Worm (Caenorhabditis elegans) whole organism, young adult: ENCODE measurements around the gene sec-24.1.

Source experiments
- F22D6.2 ChIP-seq: sonication (generic microtip); optimal IDR thresholded peaks from 2 replicates; lab custom pipeline; 2016; ENCODE audit warnings: mild to moderate bottlenecking, missing genetic modification characterization, missing compliant biosample characterization
- Y79H2A.3 ChIP-seq: fragments of 200-800 bp; sonication (Bioruptor generic); conservative IDR thresholded peaks from 2 replicates; pipeline ENCODE4 v1.3.6; 2022; ENCODE audit warnings: missing genetic modification reagents, missing genetic modification characterization, missing compliant biosample characterization
- ama-1 ChIP-seq, 3 experiments: fragments of 150-350 bp in 1 of 3; sonication (generic microtip) in 2 of 3; optimal IDR thresholded peaks; 2 replicates each; lab custom pipeline; 2014 to 2018; ENCODE audit warnings: missing biosample characterization in 2 of 3, missing genetic modification characterization in 2 of 3, missing genetic modification reagents in 2 of 3
- efl-1 ChIP-seq: fragments of 150-350 bp; optimal IDR thresholded peaks from 2 replicates; lab custom pipeline; 2014; ENCODE audit warnings: missing biosample characterization, missing genetic modification reagents, missing genetic modification characterization
- hsf-1 ChIP-seq: fragments of 200-800 bp; sonication (Bioruptor generic); IDR thresholded peaks from 2 replicates; pipeline ENCODE4 v1.3.6; 2022; ENCODE audit warnings: missing genetic modification reagents, missing genetic modification characterization, missing compliant biosample characterization
- let-607 ChIP-seq, 2 experiments: fragments of 200-800 bp in 1 of 2; sonication (Bioruptor generic) in 1 of 2; sonication (generic microtip) in 1 of 2; optimal IDR thresholded peaks; 2 replicates each; lab custom pipeline; 2016 to 2018; ENCODE audit warnings: mild to moderate bottlenecking in 2 of 2, missing compliant biosample characterization in 2 of 2, missing genetic modification characterization in 2 of 2, moderate library complexity in 2 of 2, missing genotype in 1 of 2
- lsl-1 ChIP-seq: fragments of 200-800 bp; sonication (Bioruptor generic); optimal IDR thresholded peaks from 2 replicates; lab custom pipeline; 2018; ENCODE audit warnings: mild to moderate bottlenecking, missing genetic modification characterization, moderate library complexity, missing compliant biosample characterization
- nfya-1 ChIP-seq: sonication (generic microtip); optimal IDR thresholded peaks from 2 replicates; lab custom pipeline; 2017; ENCODE audit warnings: antibody characterized with exemption, missing compliant biosample characterization, missing genetic modification characterization, borderline replicate concordance; ENCODE audit not compliant: insufficient read depth
- nhr-120 ChIP-seq: fragments of 200-800 bp; sonication (Bioruptor generic); IDR thresholded peaks from 2 replicates; pipeline ENCODE4 v1.3.6; 2022; ENCODE audit warnings: missing genetic modification characterization, missing compliant biosample characterization
- snpc-4 ChIP-seq, 5 experiments: fragments of 150-350 bp in 1 of 5; sonication (generic microtip) in 4 of 5; optimal IDR thresholded peaks; 2 replicates each; lab custom pipeline; 2014 to 2018; ENCODE audit warnings: missing genetic modification characterization in 5 of 5, missing biosample characterization in 3 of 5, antibody characterized with exemption in 2 of 5, mild to moderate bottlenecking in 2 of 5, missing compliant biosample characterization in 2 of 5, missing genotype in 2 of 5, moderate library complexity in 2 of 5, missing genetic modification reagents in 1 of 5
- unc-62 ChIP-seq: fragments of 150-350 bp; optimal IDR thresholded peaks from 2 replicates; lab custom pipeline; 2014; ENCODE audit warnings: missing biosample characterization, missing genetic modification reagents, missing genetic modification characterization
- ztf-25 ChIP-seq: fragments of 200-800 bp; sonication (Bioruptor generic); IDR thresholded peaks from 2 replicates; pipeline ENCODE4 v1.3.6; 2022; ENCODE audit warnings: missing genetic modification reagents, missing genetic modification characterization, missing compliant biosample characterization
- ztf-3 ChIP-seq: fragments of 200-800 bp; sonication (Bioruptor generic); optimal IDR thresholded peaks from 2 replicates; lab custom pipeline; 2018; ENCODE audit warnings: mild to moderate bottlenecking, missing genetic modification characterization, missing compliant biosample characterization

ce11 chrIV:11570200-11570599, 4.2 kb upstream of the sec-24.1 start, which contains the start of gene srgp-1:
- TF ChIP-seq hsf-1 (GFP tag; lab: Robert Waterston, UW) (no peak), snpc-4 (GFP tag; optimal IDR thresholded peaks at IDR 0.05; lab: Kevin White, UChicago) (no peak), snpc-4 (tag; optimal IDR thresholded peaks at IDR 0.05; lab: Kevin White, UChicago) (no peak), lsl-1 (no peak), ama-1 (optimal IDR thresholded peaks at IDR 0.05; lab: Kevin White, UChicago) (no peak), ama-1 (GFP tag; optimal IDR thresholded peaks at IDR 0.05; lab: Kevin White, UChicago) (no peak), Y79H2A.3 (no peak), let-607 (tag; optimal IDR thresholded peaks at IDR 0.05; lab: Kevin White, UChicago) (no peak), efl-1 (no peak), F22D6.2 (tag; lab: Kevin White, UChicago) (no peak), nfya-1 (tag; lab: Kevin White, UChicago) (no peak), unc-62 (no peak), nhr-120 (GFP tag; lab: Robert Waterston, UW) (no peak), ztf-25 (GFP tag; lab: Robert Waterston, UW) (no peak), ztf-3 (no peak)
